Fruit fly (Drosophila melanogaster) whole organism, prepupa: ENCODE data around the gene PolH.
A peak's percentile ranks its signal among the peaks of the same experiment; 100 is the strongest.

Experiments used
- CG7368 ChIP-seq: fragments of 200-800 bp; sonication (Bioruptor generic); optimal IDR thresholded peaks from 3 replicates; lab custom pipeline; 2016; ENCODE audit warnings: missing biosample characterization, missing genetic modification characterization
- Ets96B ChIP-seq: fragments of 200-800 bp; optimal IDR thresholded peaks from 2 replicates; lab custom pipeline; 2019; ENCODE audit warnings: missing biosample characterization, mild to moderate bottlenecking, missing genetic modification characterization, moderate library complexity
- Sox15 ChIP-seq: fragments of 200-800 bp; sonication (Bioruptor generic); optimal IDR thresholded peaks from 3 replicates; lab custom pipeline; 2016; ENCODE audit warnings: missing biosample characterization, missing genetic modification characterization

- TF ChIP-seq Ets96B (peak; percentile 53), CG7368 (GFP tag; lab: Kevin White, UChicago) (no peak), Sox15 (no peak)
Observed at dm6 chr3L:21918605-21919004, 23.0 kb downstream of the PolH start.
